Fruit fly (Drosophila melanogaster) whole organism: Measurements from ENCODE around the gene CG43333.
A peak's percentile ranks its signal among the peaks of the same experiment; 100 is the strongest.

Source experiments
- CG8478 ChIP-seq: fragments of >200 bp; optimal IDR thresholded peaks from 2 replicates; lab custom pipeline; 2018; ENCODE audit warnings: inconsistent platforms
- Dll ChIP-seq: fragments of >200 bp; optimal IDR thresholded peaks from 2 replicates; lab custom pipeline; 2017
- EcR ChIP-seq, 2 experiments: fragments of >200 bp; optimal IDR thresholded peaks; 2 replicates each; lab custom pipeline; 2017; ENCODE audit warnings: missing biosample characterization in 2 of 2, missing genetic modification characterization in 2 of 2, missing genetic modification reagents in 2 of 2
- pan ChIP-seq: fragments of >200 bp; optimal IDR thresholded peaks from 2 replicates; lab custom pipeline; 2017
- psq ChIP-seq: fragments of >200 bp; optimal IDR thresholded peaks from 2 replicates; lab custom pipeline; 2017
- usp ChIP-seq: fragments of >200 bp; optimal IDR thresholded peaks from 2 replicates; lab custom pipeline; 2017; ENCODE audit warnings: missing biosample characterization, missing genetic modification characterization, mixed read lengths

Gene CG43333

dm6 chr2L:14180553-14180952 lies at the start of gene CG43333:
Gene CG43333 (minus strand): TSS chr2L:14180686.
- no peak for TF ChIP-seq pan
- no peak for TF ChIP-seq Dll (lab: Kevin White, UChicago)
- no peak for TF ChIP-seq CG8478
- TF ChIP-seq EcR (GFP tag; optimal IDR thresholded peaks at IDR 0.05; lab: Kevin White, UChicago), result no peak
- no peak for TF ChIP-seq psq (lab: Kevin White, UChicago)
- no peak for TF ChIP-seq usp (GFP tag; lab: Kevin White, UChicago)

- TF ChIP-seq psq (lab: Kevin White, UChicago) (no peak), usp (GFP tag; lab: Kevin White, UChicago) (no peak), EcR (GFP tag; optimal IDR thresholded peaks at IDR 0.05; lab: Kevin White, UChicago) (no peak)
Observed at dm6 chr2L:14230050-14230449, 49.6 kb upstream of the CG43333 start.

- TF ChIP-seq usp (GFP tag; lab: Kevin White, UChicago) (no peak), psq (lab: Kevin White, UChicago) (no peak), Dll (lab: Kevin White, UChicago) (no peak), EcR (GFP tag; optimal IDR thresholded peaks at IDR 0.05; lab: Kevin White, UChicago) (no peak), CG8478 (no peak), pan (no peak)
Observed at dm6 chr2L:14226694-14227093, 46.2 kb upstream of the CG43333 start.

dm6 chr2L:14225957-14226676 lies 45.6 kb upstream of the CG43333 start:
- TF ChIP-seq EcR (GFP tag; optimal IDR thresholded peaks at IDR 0.05; lab: Kevin White, UChicago), result peak in 1 of 2 experiments; percentile 61
- no peak for TF ChIP-seq psq (lab: Kevin White, UChicago)
- no peak for TF ChIP-seq pan

dm6 chr2L:14223355-14223754 lies 42.9 kb upstream of the CG43333 start:
- TF ChIP-seq Dll (lab: Kevin White, UChicago) (no peak), psq (lab: Kevin White, UChicago) (no peak), EcR (GFP tag; optimal IDR thresholded peaks at IDR 0.05; lab: Kevin White, UChicago) (no peak), pan (no peak), usp (GFP tag; lab: Kevin White, UChicago) (no peak), CG8478 (no peak)

- TF ChIP-seq EcR (GFP tag; optimal IDR thresholded peaks at IDR 0.05; lab: Kevin White, UChicago) (no peak), CG8478 (no peak), Dll (lab: Kevin White, UChicago) (no peak), usp (GFP tag; lab: Kevin White, UChicago) (no peak), psq (lab: Kevin White, UChicago) (no peak), pan (no peak)
Observed at dm6 chr2L:14221227-14221626, 40.7 kb upstream of the CG43333 start.

dm6 chr2L:14212686-14213085 lies 32.2 kb upstream of the CG43333 start:
- no peak for TF ChIP-seq usp (GFP tag; lab: Kevin White, UChicago)
- TF ChIP-seq psq (lab: Kevin White, UChicago), result no peak
- TF ChIP-seq CG8478, result no peak
- TF ChIP-seq pan, result no peak
- no peak for TF ChIP-seq EcR (GFP tag; optimal IDR thresholded peaks at IDR 0.05; lab: Kevin White, UChicago)
- TF ChIP-seq Dll (lab: Kevin White, UChicago), result no peak

- TF ChIP-seq EcR (GFP tag; optimal IDR thresholded peaks at IDR 0.05; lab: Kevin White, UChicago) (no peak), CG8478 (no peak), psq (lab: Kevin White, UChicago) (no peak), Dll (lab: Kevin White, UChicago) (no peak), pan (no peak)
Observed at dm6 chr2L:14211367-14211766, 30.9 kb upstream of the CG43333 start.

- TF ChIP-seq CG8478 (no peak), EcR (GFP tag; optimal IDR thresholded peaks at IDR 0.05; lab: Kevin White, UChicago) (peak; percentile 69 to 95), usp (GFP tag; lab: Kevin White, UChicago) (no peak), psq (lab: Kevin White, UChicago) (no peak), pan (no peak), Dll (lab: Kevin White, UChicago) (no peak)
Observed at dm6 chr2L:14207593-14208236, 27.2 kb upstream of the CG43333 start.

dm6 chr2L:14207134-14207533 lies 26.6 kb upstream of the CG43333 start:
- no peak for TF ChIP-seq CG8478
- no peak for TF ChIP-seq psq (lab: Kevin White, UChicago)
- TF ChIP-seq Dll (lab: Kevin White, UChicago), result no peak
- no peak for TF ChIP-seq EcR (GFP tag; optimal IDR thresholded peaks at IDR 0.05; lab: Kevin White, UChicago)
- no peak for TF ChIP-seq usp (GFP tag; lab: Kevin White, UChicago)
- TF ChIP-seq pan, result no peak

dm6 chr2L:14203798-14204398 lies 23.4 kb upstream of the CG43333 start:
- TF ChIP-seq usp (GFP tag; lab: Kevin White, UChicago), result no peak
- no peak for TF ChIP-seq pan
- TF ChIP-seq Dll (lab: Kevin White, UChicago), result no peak
- no peak for TF ChIP-seq psq (lab: Kevin White, UChicago)
- TF ChIP-seq CG8478, result no peak
- no peak for TF ChIP-seq EcR (GFP tag; optimal IDR thresholded peaks at IDR 0.05; lab: Kevin White, UChicago)

dm6 chr2L:14200393-14200792 lies 19.9 kb upstream of the CG43333 start:
- TF ChIP-seq psq (lab: Kevin White, UChicago) (no peak), pan (no peak)
